Worm (Caenorhabditis elegans): Measurements from ENCODE around the gene cwp-3.

- no peak for TF ChIP-seq unc-62 (GFP tag; optimal IDR thresholded peaks at IDR 0.05)
- no peak for TF ChIP-seq elt-2 (tag; optimal IDR thresholded peaks at IDR 0.05)
- TF ChIP-seq ceh-82 (tag; optimal IDR thresholded peaks at IDR 0.05) = no peak
- no peak for TF ChIP-seq nhr-47 (tag; optimal IDR thresholded peaks at IDR 0.05)
- no peak for TF ChIP-seq nhr-237 (tag; optimal IDR thresholded peaks at IDR 0.05)
- TF ChIP-seq mdl-1 (tag; optimal IDR thresholded peaks at IDR 0.05) = no peak
- no peak for TF ChIP-seq lin-39 (tag; optimal IDR thresholded peaks at IDR 0.05)
- TF ChIP-seq fkh-4 (tag; optimal IDR thresholded peaks at IDR 0.05; ENCODE audit: borderline replicate concordance) = no peak
- no peak for TF ChIP-seq snpc-4 (tag; optimal IDR thresholded peaks at IDR 0.05)
- no peak for TF ChIP-seq sup-37 (GFP tag; optimal IDR thresholded peaks at IDR 0.05)
- TF ChIP-seq mep-1 (tag; optimal IDR thresholded peaks at IDR 0.05) = no peak
- TF ChIP-seq ama-1 (optimal IDR thresholded peaks at IDR 0.05) = no peak
These were observed 40.7 kb upstream of the cwp-3 start for ce11 chrV:4801943-4802342.

Measured in whole organism, L1 larva.